Worm (Caenorhabditis elegans) whole organism, young adult: ENCODE data around the gene lec-3.

Source experiments
- K12H6.12 ChIP-seq: fragments of 200-800 bp; sonication (Bioruptor generic); optimal IDR thresholded peaks from 2 replicates; lab custom pipeline; 2018; ENCODE audit warnings: mild to moderate bottlenecking, missing genetic modification characterization, missing compliant biosample characterization
- dpff-1 ChIP-seq: sonication (generic microtip); optimal IDR thresholded peaks from 2 replicates; lab custom pipeline; 2017; ENCODE audit warnings: mild to moderate bottlenecking, missing genetic modification characterization, missing compliant biosample characterization
- efl-1 ChIP-seq: fragments of 150-350 bp; optimal IDR thresholded peaks from 2 replicates; lab custom pipeline; 2014; ENCODE audit warnings: missing biosample characterization, missing genetic modification reagents, missing genetic modification characterization
- him-1 ChIP-seq: sonication (generic microtip); optimal IDR thresholded peaks from 2 replicates; lab custom pipeline; 2016; ENCODE audit warnings: missing genotype, missing genetic modification reagents, missing genetic modification characterization, missing compliant biosample characterization
- lsy-27 ChIP-seq: sonication (generic microtip); optimal IDR thresholded peaks from 2 replicates; lab custom pipeline; 2017; ENCODE audit warnings: missing genetic modification characterization, mild to moderate bottlenecking, missing compliant biosample characterization, antibody characterized with exemption, missing genotype, borderline replicate concordance; ENCODE audit not compliant: insufficient read depth
- mel-28 ChIP-seq: sonication (generic microtip); optimal IDR thresholded peaks from 2 replicates; lab custom pipeline; 2016; ENCODE audit warnings: borderline replicate concordance, mild to moderate bottlenecking, missing genetic modification characterization, missing compliant biosample characterization
- nhr-80 ChIP-seq: sonication (generic microtip); optimal IDR thresholded peaks from 2 replicates; lab custom pipeline; 2016; ENCODE audit warnings: missing genetic modification characterization, missing compliant biosample characterization
- pha-4 ChIP-seq: fragments of 150-350 bp; sonication (generic microtip); optimal IDR thresholded peaks from 2 replicates; lab custom pipeline; 2014; ENCODE audit warnings: missing biosample characterization, missing genetic modification reagents, missing genetic modification characterization
- rpc-1 ChIP-seq, 2 experiments: fragments of 150-350 bp in 1 of 2; sonication (generic microtip) in 1 of 2; optimal IDR thresholded peaks; 2 replicates each; lab custom pipeline; 2014 to 2018; ENCODE audit warnings: missing biosample characterization in 1 of 2, missing genetic modification characterization in 1 of 2, missing genetic modification reagents in 1 of 2, missing genotype in 1 of 2
- ztf-6 ChIP-seq: fragments of 200-800 bp; sonication (Bioruptor generic); IDR thresholded peaks from 2 replicates; pipeline ENCODE4 v1.3.6; 2022; ENCODE audit warnings: missing genetic modification reagents, missing genetic modification characterization, missing compliant biosample characterization

DNA sequence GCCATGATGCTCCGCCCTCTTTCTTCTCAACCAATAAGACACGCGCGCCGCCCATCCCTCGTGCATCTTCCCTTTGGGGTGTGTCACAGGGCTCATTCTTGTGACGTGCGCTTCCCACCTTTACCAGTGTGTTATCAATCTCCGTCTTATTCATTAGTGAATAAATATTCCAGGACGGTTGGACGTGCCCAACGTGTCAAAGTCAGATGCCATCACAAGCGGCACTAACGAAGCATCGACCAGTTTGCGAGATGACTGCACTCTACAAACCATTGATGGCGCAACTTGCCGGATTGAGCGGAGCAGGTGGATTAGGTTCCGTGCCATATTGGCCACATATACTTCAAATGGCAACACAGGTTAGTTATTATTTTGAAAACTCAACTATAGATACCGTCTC is 30.8 kb upstream of the lec-3 start:
- TF ChIP-seq rpc-1 (optimal IDR thresholded peaks at IDR 0.05; lab: Kevin White, UChicago) (no peak), rpc-1 (tag; optimal IDR thresholded peaks at IDR 0.05; lab: Kevin White, UChicago) (no peak), efl-1 (GFP tag; lab: Kevin White, UChicago) (no peak), mel-28 (no peak), pha-4 (tag; lab: Kevin White, UChicago) (no peak), dpff-1 (tag; lab: Kevin White, UChicago) (no peak), K12H6.12 (tag; lab: Kevin White, UChicago) (no peak), him-1 (tag; lab: Kevin White, UChicago) (no peak), ztf-6 (GFP tag; lab: Robert Waterston, UW) (no peak), nhr-80 (tag; lab: Kevin White, UChicago) (no peak), lsy-27 (tag; lab: Kevin White, UChicago) (no peak)
